Fruit fly (Drosophila melanogaster): ENCODE data around the gene CG14352.

Gene CG14352

DNA sequence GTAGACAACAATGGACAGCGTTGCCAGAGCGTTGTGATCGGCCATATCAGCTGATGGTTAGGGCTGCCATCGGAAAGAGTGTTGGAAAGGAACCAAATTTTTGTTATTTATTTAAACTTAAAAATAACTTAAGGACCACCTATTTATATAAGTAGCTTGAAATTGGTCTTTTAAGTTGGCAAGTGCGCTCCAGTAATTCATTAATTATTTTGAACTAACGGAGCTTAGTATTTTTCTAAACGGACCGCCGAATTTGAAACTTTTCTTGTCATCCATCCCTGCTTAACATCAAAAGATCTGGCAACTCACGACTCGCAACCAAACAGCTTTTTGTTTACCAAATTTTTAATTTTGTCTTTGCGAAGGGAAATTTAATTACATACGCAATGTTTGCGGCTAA is at the start of gene CG14352, which contains the start of gene Rab3GAP1 (continued):
- peak; percentile 41 to 43 for TF ChIP-seq salr (GFP tag; optimal IDR thresholded peaks at IDR 0.05)
- peak; percentile 41 for TF ChIP-seq CG1621 (tag; optimal IDR thresholded peaks at IDR 0.05)
- peak; percentile 45 for TF ChIP-seq Blimp-1 (GFP tag; optimal IDR thresholded peaks at IDR 0.05)
- TF ChIP-seq Sox102F (GFP tag; optimal IDR thresholded peaks at IDR 0.05) = peak; percentile 79
- TF ChIP-seq CG32006 (GFP tag; optimal IDR thresholded peaks at IDR 0.05) = peak; percentile 78
- TF ChIP-seq CG6854 (GFP tag; optimal IDR thresholded peaks at IDR 0.05) = peak; percentile 22
- no peak for TF ChIP-seq Hr38 (GFP tag; optimal IDR thresholded peaks at IDR 0.05)
- TF ChIP-seq vri (GFP tag; optimal IDR thresholded peaks at IDR 0.05) = peak; percentile 65

- TF ChIP-seq Sox102F (GFP tag; optimal IDR thresholded peaks at IDR 0.05) (peak; percentile 54), OdsH (GFP tag; optimal IDR thresholded peaks at IDR 0.05) (peak; percentile 45), CG8119 (GFP tag; IDR thresholded peaks at IDR 0.05) (no peak), cyc (GFP tag; optimal IDR thresholded peaks at IDR 0.05) (peak; percentile 44), Smox (GFP tag; optimal IDR thresholded peaks at IDR 0.05) (peak; percentile 49), Gug (GFP tag; IDR thresholded peaks at IDR 0.05) (no peak), CG32006 (GFP tag; optimal IDR thresholded peaks at IDR 0.05) (peak; percentile 48), CG6792 (GFP tag; optimal IDR thresholded peaks at IDR 0.05) (peak; percentile 54), CG34406 (GFP tag; optimal IDR thresholded peaks at IDR 0.05) (peak; percentile 58), Hr4 (GFP tag; optimal IDR thresholded peaks at IDR 0.05) (peak; percentile 14), dsx (GFP tag; optimal IDR thresholded peaks at IDR 0.05; ENCODE audit: poor library complexity, severe bottlenecking) (no peak), CG3919 (GFP tag; optimal IDR thresholded peaks at IDR 0.05) (peak; percentile 50), CG4318 (GFP tag; optimal IDR thresholded peaks at IDR 0.05) (no peak), CG8632 (GFP tag; optimal IDR thresholded peaks at IDR 0.05) (peak; percentile 18), CG3032 (tag; optimal IDR thresholded peaks at IDR 0.05) (no peak), Lpt (GFP tag; optimal IDR thresholded peaks at IDR 0.05) (no peak), spab (GFP tag; optimal IDR thresholded peaks at IDR 0.05) (no peak), vri (GFP tag; optimal IDR thresholded peaks at IDR 0.05) (no peak), salr (GFP tag; optimal IDR thresholded peaks at IDR 0.05) (no peak), CG15336 (GFP tag; IDR thresholded peaks at IDR 0.05) (peak; percentile 30; the same call in 1 of the 2 replicates), esn (GFP tag; optimal IDR thresholded peaks at IDR 0.05) (peak; percentile 51), CG9139 (GFP tag; optimal IDR thresholded peaks at IDR 0.05) (no peak), CG16779 (tag; optimal IDR thresholded peaks at IDR 0.05) (no peak), achi (GFP tag; optimal IDR thresholded peaks at IDR 0.05) (peak; percentile 38), Hr38 (GFP tag; optimal IDR thresholded peaks at IDR 0.05) (no peak), CG6808 (GFP tag; optimal IDR thresholded peaks at IDR 0.05) (no peak), Ets96B (tag; optimal IDR thresholded peaks at IDR 0.05) (no peak), CG10669 (GFP tag; optimal IDR thresholded peaks at IDR 0.05) (no peak), acj6 (GFP tag; optimal IDR thresholded peaks at IDR 0.05) (peak; percentile 46), CG6854 (GFP tag; optimal IDR thresholded peaks at IDR 0.05) (no peak), Sox14 (GFP tag; optimal IDR thresholded peaks at IDR 0.05) (peak; percentile 31), net (GFP tag; optimal IDR thresholded peaks at IDR 0.05) (no peak), topi (GFP tag; optimal IDR thresholded peaks at IDR 0.05) (peak; percentile 56), CG10631 (GFP tag; optimal IDR thresholded peaks at IDR 0.05) (peak; percentile 7), fd59A (GFP tag; optimal IDR thresholded peaks at IDR 0.05) (no peak), CG8319 (GFP tag; optimal IDR thresholded peaks at IDR 0.05) (peak; percentile 20), Hr39 (GFP tag; optimal IDR thresholded peaks at IDR 0.05) (peak; percentile 54), dac (GFP tag; optimal IDR thresholded peaks at IDR 0.05) (no peak), ss (GFP tag; optimal IDR thresholded peaks at IDR 0.05) (no peak), Met (GFP tag; optimal IDR thresholded peaks at IDR 0.05) (peak; percentile 64), CG7368 (GFP tag; optimal IDR thresholded peaks at IDR 0.05) (peak; percentile 27), pdm3 (GFP tag; optimal IDR thresholded peaks at IDR 0.05) (peak; percentile 27), Blimp-1 (GFP tag; optimal IDR thresholded peaks at IDR 0.05) (peak; percentile 34), Ets21C (GFP tag; optimal IDR thresholded peaks at IDR 0.05) (peak; percentile 24), fd85E (GFP tag; optimal IDR thresholded peaks at IDR 0.05) (peak; percentile 15), eg (GFP tag; IDR thresholded peaks at IDR 0.05) (peak; percentile 55; the same call in 1 of the 3 replicates), CG6276 (GFP tag; optimal IDR thresholded peaks at IDR 0.05) (peak; percentile 13), CG31627 (GFP tag; optimal IDR thresholded peaks at IDR 0.05) (peak; percentile 44)
Observed at dm6 chr2L:1568631-1569030, 42.6 kb upstream of the CG14352 start.

All from whole organism, prepupa.